Fruit fly (Drosophila melanogaster) whole organism, embryonic: ENCODE data around the gene CG13676.

Experiments used
- ATbp ChIP-seq: fragments of 200-800 bp; sonication (Bioruptor generic); optimal IDR thresholded peaks from 2 replicates; lab custom pipeline; 2017; ENCODE audit warnings: missing biosample characterization, mild to moderate bottlenecking, missing genetic modification characterization, missing genetic modification reagents
- Antp ChIP-seq: fragments of 200-800 bp; sonication (Bioruptor generic); optimal IDR thresholded peaks from 3 replicates; lab custom pipeline; 2016; ENCODE audit warnings: missing biosample characterization, missing genetic modification characterization
- CG11093 ChIP-seq: fragments of 200-800 bp; sonication (Bioruptor generic); IDR thresholded peaks from 3 replicates; pipeline ENCODE4 v1.3.6; 2022; ENCODE audit warnings: missing biosample characterization, missing genetic modification characterization
- CG12391 ChIP-seq: fragments of 200-800 bp; sonication (Bioruptor generic); optimal IDR thresholded peaks from 3 replicates; lab custom pipeline; 2018; ENCODE audit warnings: missing biosample characterization, mild to moderate bottlenecking, missing genetic modification characterization, moderate library complexity
- CG13296 ChIP-seq: fragments of 200-800 bp; sonication (Bioruptor generic); optimal IDR thresholded peaks from 3 replicates; lab custom pipeline; 2018; ENCODE audit warnings: missing biosample characterization, mild to moderate bottlenecking, missing genetic modification characterization
- CG16813 ChIP-seq: fragments of 200-800 bp; sonication (Bioruptor generic); IDR thresholded peaks from 3 replicates; pipeline ENCODE4 v1.3.6; 2022; ENCODE audit warnings: missing biosample characterization, missing genetic modification characterization; ENCODE audit not compliant: partially characterized antibody
- CG2116 ChIP-seq: fragments of 200-800 bp; sonication (Bioruptor generic); optimal IDR thresholded peaks from 3 replicates; lab custom pipeline; 2018; ENCODE audit warnings: missing biosample characterization, mild to moderate bottlenecking, missing genetic modification characterization
- CG2129 ChIP-seq: fragments of 200-800 bp; sonication (Bioruptor generic); IDR thresholded peaks from 2 replicates; pipeline ENCODE4 v1.3.6; 2022; ENCODE audit warnings: missing biosample characterization, missing genetic modification characterization; ENCODE audit not compliant: partially characterized antibody
- CG2875 ChIP-seq: fragments of 200-800 bp; sonication (Bioruptor generic); optimal IDR thresholded peaks from 2 replicates; lab custom pipeline; 2017; ENCODE audit warnings: missing biosample characterization, mild to moderate bottlenecking, missing genetic modification characterization, missing genetic modification reagents
- CG30431 ChIP-seq: fragments of 200-800 bp; sonication (Bioruptor generic); optimal IDR thresholded peaks from 2 replicates; lab custom pipeline; 2017; ENCODE audit warnings: missing biosample characterization, missing genetic modification characterization
- CG4424 ChIP-seq: fragments of 200-800 bp; sonication (Bioruptor generic); optimal IDR thresholded peaks from 3 replicates; lab custom pipeline; 2016; ENCODE audit warnings: missing biosample characterization, missing genetic modification characterization
- CG4730 ChIP-seq: fragments of 200-800 bp; sonication (Bioruptor generic); IDR thresholded peaks from 2 replicates; pipeline ENCODE4 v1.3.6; 2022; ENCODE audit warnings: missing biosample characterization, missing genetic modification characterization
- CG6254 ChIP-seq: fragments of 200-800 bp; sonication (Bioruptor generic); optimal IDR thresholded peaks from 3 replicates; lab custom pipeline; 2017; ENCODE audit warnings: mild to moderate bottlenecking, missing biosample characterization, missing genetic modification reagents, missing genetic modification characterization
- CG7271 ChIP-seq: fragments of 200-800 bp; sonication (Bioruptor generic); optimal IDR thresholded peaks from 2 replicates; lab custom pipeline; 2018; ENCODE audit warnings: missing biosample characterization, mild to moderate bottlenecking, missing genetic modification characterization, moderate library complexity
- CG7357 ChIP-seq: fragments of 200-800 bp; sonication (Bioruptor generic); IDR thresholded peaks from 3 replicates; pipeline ENCODE4 v1.3.6; 2022; ENCODE audit warnings: missing biosample characterization, missing genetic modification characterization
- CG7839 ChIP-seq: fragments of 200-800 bp; sonication (Bioruptor generic); optimal IDR thresholded peaks from 3 replicates; lab custom pipeline; 2018; ENCODE audit warnings: missing biosample characterization, mild to moderate bottlenecking, missing genetic modification characterization, moderate library complexity
- CG8290 ChIP-seq, 3 experiments: fragments of 200-800 bp; sonication (Bioruptor generic); optimal IDR thresholded peaks; 2 replicates each; lab custom pipeline; 2016 to 2019; ENCODE audit warnings: missing biosample characterization in 3 of 3, missing genetic modification characterization in 3 of 3, mild to moderate bottlenecking in 2 of 3, moderate library complexity in 1 of 3
- CG8478 ChIP-seq: fragments of >200 bp; optimal IDR thresholded peaks from 2 replicates; lab custom pipeline; 2018
- CG8765 ChIP-seq: fragments of 200-800 bp; sonication (Bioruptor generic); IDR thresholded peaks from 2 replicates; pipeline ENCODE4 v1.3.6; 2022; ENCODE audit warnings: missing biosample characterization, missing genetic modification characterization
- Chrac-16 ChIP-seq: fragments of 200-800 bp; sonication (Bioruptor generic); optimal IDR thresholded peaks from 3 replicates; lab custom pipeline; 2016; ENCODE audit warnings: missing biosample characterization, missing genetic modification characterization
- Deaf1 ChIP-seq: fragments of 200-800 bp; optimal IDR thresholded peaks from 3 replicates; lab custom pipeline; 2019; ENCODE audit warnings: missing biosample characterization, mild to moderate bottlenecking, missing genetic modification characterization, moderate library complexity
- Ets97D ChIP-seq: fragments of 200-800 bp; sonication (Bioruptor generic); optimal IDR thresholded peaks from 3 replicates; lab custom pipeline; 2016; ENCODE audit warnings: missing biosample characterization, missing genetic modification characterization
- Fer2 ChIP-seq: fragments of 200-800 bp; sonication (Bioruptor generic); optimal IDR thresholded peaks from 2 replicates; lab custom pipeline; 2018; ENCODE audit warnings: missing biosample characterization, mild to moderate bottlenecking, missing genetic modification characterization, moderate library complexity
- Hand ChIP-seq: fragments of 200-800 bp; sonication (Bioruptor generic); optimal IDR thresholded peaks from 2 replicates; lab custom pipeline; 2017; ENCODE audit warnings: mild to moderate bottlenecking, missing biosample characterization, missing genetic modification reagents, missing genetic modification characterization
- Kr ChIP-seq: fragments of 200-800 bp; sonication (Bioruptor generic); optimal IDR thresholded peaks from 2 replicates; lab custom pipeline; 2017; ENCODE audit warnings: missing biosample characterization, mild to moderate bottlenecking, missing genetic modification characterization
- Meics ChIP-seq: fragments of 200-800 bp; sonication (Bioruptor generic); optimal IDR thresholded peaks from 2 replicates; lab custom pipeline; 2017; ENCODE audit warnings: missing biosample characterization, mild to moderate bottlenecking, missing genetic modification characterization
- NC2β ChIP-seq: fragments of 200-800 bp; sonication (Bioruptor generic); optimal IDR thresholded peaks from 2 replicates; lab custom pipeline; 2016; ENCODE audit warnings: missing biosample characterization, missing genetic modification characterization
- Sox102F ChIP-seq: fragments of 200-800 bp; sonication (Bioruptor generic); optimal IDR thresholded peaks from 2 replicates; lab custom pipeline; 2018; ENCODE audit warnings: missing biosample characterization, mild to moderate bottlenecking, missing genetic modification characterization, moderate library complexity
- TFAM ChIP-seq: fragments of 200-800 bp; sonication (Bioruptor generic); optimal IDR thresholded peaks from 2 replicates; lab custom pipeline; 2017; ENCODE audit warnings: missing biosample characterization, missing genetic modification characterization, inconsistent platforms
- abd-A ChIP-seq: fragments of 200-800 bp; sonication (Bioruptor generic); optimal IDR thresholded peaks from 3 replicates; lab custom pipeline; 2019; ENCODE audit warnings: missing biosample characterization, mild to moderate bottlenecking, missing genetic modification characterization, moderate library complexity
- amos ChIP-seq: fragments of 200-800 bp; sonication (Bioruptor generic); IDR thresholded peaks from 2 replicates; pipeline ENCODE4 v1.3.6; 2022; ENCODE audit warnings: missing biosample characterization, missing genetic modification characterization; ENCODE audit not compliant: partially characterized antibody
- az2 ChIP-seq: fragments of 200-800 bp; sonication (Bioruptor generic); optimal IDR thresholded peaks from 3 replicates; lab custom pipeline; 2016; ENCODE audit warnings: missing biosample characterization, missing genetic modification characterization
- br ChIP-seq: fragments of >200 bp; optimal IDR thresholded peaks from 2 replicates; lab custom pipeline; 2017
- crp ChIP-seq, 2 experiments: fragments of 200-800 bp; sonication (Bioruptor generic); optimal IDR thresholded peaks; 2 replicates in 1 of 2; 3 replicates in 1 of 2; lab custom pipeline; 2017; ENCODE audit warnings: missing biosample characterization in 2 of 2, missing genetic modification characterization in 2 of 2, mild to moderate bottlenecking in 1 of 2, moderate library complexity in 1 of 2
- dmrt11E ChIP-seq: fragments of 200-800 bp; sonication (Bioruptor generic); optimal IDR thresholded peaks from 3 replicates; lab custom pipeline; 2018; ENCODE audit warnings: missing biosample characterization, mild to moderate bottlenecking, missing genetic modification characterization, moderate library complexity
- ems ChIP-seq: fragments of 200-800 bp; sonication (Bioruptor generic); optimal IDR thresholded peaks from 3 replicates; lab custom pipeline; 2016; ENCODE audit warnings: missing biosample characterization, missing genetic modification characterization
- fd3F ChIP-seq: fragments of 200-800 bp; sonication (Bioruptor generic); optimal IDR thresholded peaks from 2 replicates; lab custom pipeline; 2018; ENCODE audit warnings: missing biosample characterization, mild to moderate bottlenecking, missing genetic modification characterization, moderate library complexity
- fd96Cb ChIP-seq: fragments of 200-800 bp; sonication (Bioruptor generic); optimal IDR thresholded peaks from 2 replicates; lab custom pipeline; 2018; ENCODE audit warnings: missing biosample characterization, mild to moderate bottlenecking, missing genetic modification characterization, moderate library complexity
- gt ChIP-seq: fragments of 200-800 bp; sonication (Bioruptor generic); IDR thresholded peaks from 2 replicates; pipeline ENCODE4 v1.3.6; 2022; ENCODE audit warnings: missing biosample characterization, missing genetic modification characterization
- her ChIP-seq: fragments of 200-800 bp; sonication (Bioruptor generic); optimal IDR thresholded peaks from 2 replicates; lab custom pipeline; 2016; ENCODE audit warnings: missing biosample characterization, missing genetic modification characterization
- kay ChIP-seq: fragments of 200-800 bp; sonication (Bioruptor generic); optimal IDR thresholded peaks from 2 replicates; lab custom pipeline; 2016; ENCODE audit warnings: missing biosample characterization, missing genetic modification characterization
- knrl ChIP-seq: fragments of 200-800 bp; sonication (Bioruptor generic); IDR thresholded peaks from 3 replicates; pipeline ENCODE4 v1.3.6; 2022; ENCODE audit warnings: missing biosample characterization, missing genetic modification characterization; ENCODE audit not compliant: partially characterized antibody
- psq ChIP-seq: fragments of 200-800 bp; sonication (Bioruptor generic); optimal IDR thresholded peaks from 2 replicates; lab custom pipeline; 2017; ENCODE audit warnings: missing biosample characterization, missing genetic modification characterization
- ranshi ChIP-seq: fragments of 200-800 bp; sonication (Bioruptor generic); IDR thresholded peaks from 2 replicates; pipeline ENCODE4 v1.3.6; 2022; ENCODE audit warnings: missing biosample characterization, missing genetic modification characterization
- tio ChIP-seq: fragments of 200-800 bp; sonication (Bioruptor generic); optimal IDR thresholded peaks from 2 replicates; lab custom pipeline; 2017; ENCODE audit warnings: missing biosample characterization, missing genetic modification characterization, inconsistent platforms
- toy ChIP-seq: fragments of 200-800 bp; sonication (Bioruptor generic); IDR thresholded peaks from 2 replicates; pipeline ENCODE4 v1.3.6; 2022; ENCODE audit warnings: missing biosample characterization, missing genetic modification characterization
- twi ChIP-seq: fragments of 200-800 bp; optimal IDR thresholded peaks from 2 replicates; lab custom pipeline; 2019; ENCODE audit warnings: missing biosample characterization, mild to moderate bottlenecking, missing genetic modification characterization, moderate library complexity
- zfh1 ChIP-seq: fragments of 200-800 bp; sonication (Bioruptor generic); IDR thresholded peaks from 3 replicates; pipeline ENCODE4 v1.3.6; 2022; ENCODE audit warnings: missing biosample characterization, missing genetic modification characterization

Gene CG13676

dm6 chr3L:8186627-8187396 lies 35.2 kb upstream of the CG13676 start, which contains the start of the genes ERR and Atg18a (continued):
- TF ChIP-seq fd96Cb (tag; lab: Kevin White, UChicago) (peak; percentile 77), kay (peak; percentile 40), psq (GFP tag; lab: Kevin White, UChicago) (peak; percentile 57), br (no peak), NC2β (peak; percentile 39), CG12391 (tag; lab: Kevin White, UChicago) (peak; percentile 91), CG2116 (GFP tag; lab: Kevin White, UChicago) (peak; percentile 99), gt (GFP tag; lab: Robert Waterston, UW) (peak; percentile 71), CG6254 (GFP tag; lab: Kevin White, UChicago) (peak; percentile 34), CG8765 (GFP tag; lab: Robert Waterston, UW) (peak; percentile 69), zfh1 (GFP tag; lab: Robert Waterston, UW) (peak; percentile 82; the same call in 2 of the 3 replicates), Deaf1 (tag; lab: Kevin White, UChicago) (peak; percentile 28), CG7839 (tag; lab: Kevin White, UChicago) (peak; percentile 86), ems (GFP tag; lab: Kevin White, UChicago) (peak; percentile 76), Ets97D (GFP tag; lab: Kevin White, UChicago) (peak; percentile 88), toy (GFP tag; lab: Robert Waterston, UW) (peak; percentile 52; the same call in 1 of the 2 replicates), CG30431 (GFP tag; lab: Kevin White, UChicago) (peak; percentile 74), tio (no peak), CG7357 (GFP tag; lab: Robert Waterston, UW) (peak; percentile 74), Chrac-16 (GFP tag; lab: Kevin White, UChicago) (peak; percentile 82), CG7271 (tag; lab: Kevin White, UChicago) (peak; percentile 39), CG13296 (peak; percentile 51), crp (GFP tag; optimal IDR thresholded peaks at IDR 0.05; lab: Kevin White, UChicago) (peak in 1 of 2 experiments; percentile 63), Fer2 (tag; lab: Kevin White, UChicago) (peak; percentile 82), her (GFP tag; lab: Kevin White, UChicago) (peak; percentile 57), TFAM (GFP tag; lab: Kevin White, UChicago) (peak; percentile 9), dmrt11E (tag; lab: Kevin White, UChicago) (peak; percentile 74), Sox102F (GFP tag; lab: Kevin White, UChicago) (no peak), CG11093 (peak; percentile 81), Antp (peak; percentile 85), Meics (peak; percentile 80), Hand (GFP tag; lab: Kevin White, UChicago) (peak; percentile 17), abd-A (tag; lab: Kevin White, UChicago) (no peak), CG16813 (GFP tag; lab: Robert Waterston, UW) (peak; percentile 71), CG2875 (peak; percentile 17), knrl (GFP tag; lab: Robert Waterston, UW) (peak; percentile 85), CG8478 (lab: Kevin White, UChicago) (peak; percentile 76), amos (GFP tag; lab: Robert Waterston, UW) (peak; percentile 65), ATbp (peak; percentile 31), ranshi (GFP tag; lab: Robert Waterston, UW) (peak; percentile 88), CG4730 (GFP tag; lab: Robert Waterston, UW) (peak; percentile 82), twi (tag; lab: Kevin White, UChicago) (peak; percentile 78), az2 (GFP tag; lab: Kevin White, UChicago) (peak; percentile 82), CG4424 (GFP tag; lab: Kevin White, UChicago) (peak; percentile 79), Kr (GFP tag; lab: Kevin White, UChicago) (no peak), CG8290 (GFP tag; optimal IDR thresholded peaks at IDR 0.05; lab: Kevin White, UChicago) (peak; percentile 66), CG8290 (tag; optimal IDR thresholded peaks at IDR 0.05; lab: Kevin White, UChicago) (peak; percentile 38 to 80), CG2129 (GFP tag; lab: Robert Waterston, UW) (0 out of 2 replicates have a peak, but pooled peaks have one; percentile 13), fd3F (GFP tag; lab: Kevin White, UChicago) (peak; percentile 82)
